Worm (Caenorhabditis elegans) whole organism, L1 larva: Measurements from ENCODE around the gene F35D11.3.

Source experiments
- egl-27 ChIP-seq, 2 experiments: fragments of 150-350 bp in 1 of 2; sonication (generic microtip); optimal IDR thresholded peaks; 3 replicates each; lab custom pipeline; 2017 to 2018; ENCODE audit warnings: missing biosample characterization in 2 of 2, missing genetic modification characterization in 2 of 2, missing genetic modification reagents in 2 of 2
- elt-2 ChIP-seq: sonication (generic microtip); optimal IDR thresholded peaks from 2 replicates; lab custom pipeline; 2016; ENCODE audit warnings: missing genetic modification characterization, mild to moderate bottlenecking, inconsistent platforms, missing compliant biosample characterization, missing genetic modification reagents
- hlh-17 ChIP-seq: fragments of 200-800 bp; sonication (Bioruptor generic); optimal IDR thresholded peaks from 2 replicates; lab custom pipeline; 2018; ENCODE audit warnings: missing genetic modification characterization, mild to moderate bottlenecking, missing compliant biosample characterization, moderate library complexity, borderline replicate concordance
- lir-3 ChIP-seq: sonication (generic microtip); optimal IDR thresholded peaks from 2 replicates; lab custom pipeline; 2016; ENCODE audit warnings: mild to moderate bottlenecking, missing genetic modification characterization, moderate library complexity, missing compliant biosample characterization; ENCODE audit not compliant: poor library complexity
- swsn-7 ChIP-seq: sonication (generic microtip); optimal IDR thresholded peaks from 2 replicates; lab custom pipeline; 2016; ENCODE audit warnings: missing genetic modification characterization, missing compliant biosample characterization

DNA sequence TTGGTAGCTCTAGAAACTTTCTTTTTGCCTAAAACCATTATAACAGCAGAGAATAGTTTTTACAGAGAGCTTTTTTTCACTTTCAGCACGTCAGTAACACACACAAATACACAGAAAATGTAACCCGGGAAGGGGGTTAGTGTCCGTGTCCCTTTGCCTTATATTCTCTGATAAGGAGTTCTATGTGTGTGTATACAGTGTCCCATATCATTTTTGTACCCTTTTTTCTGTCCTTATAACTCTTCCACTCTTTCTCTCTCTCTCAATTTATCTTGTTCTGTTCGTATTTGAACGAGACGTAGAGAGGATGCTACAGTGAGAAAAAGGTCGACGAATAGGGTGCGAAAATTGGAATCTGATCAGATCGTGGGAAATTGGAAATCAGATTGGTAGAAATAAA, 9.4 kb upstream of the F35D11.3 start:
- TF ChIP-seq hlh-17 (GFP tag; lab: Kevin White, UChicago) (no peak), swsn-7 (no peak), egl-27 (tag; optimal IDR thresholded peaks at IDR 0.05; lab: Kevin White, UChicago) (no peak), elt-2 (tag; lab: Kevin White, UChicago) (peak; percentile 77), lir-3 (tag; lab: Kevin White, UChicago) (no peak)
